Fruit fly (Drosophila melanogaster) whole organism, embryonic: ENCODE data around the gene CG31068.

Experiments
- Aef1 ChIP-seq: fragments of 200-800 bp; sonication (Bioruptor generic); IDR thresholded peaks from 3 replicates; pipeline ENCODE4 v1.3.6; 2022; ENCODE audit warnings: missing biosample characterization, missing genetic modification characterization
- Asciz ChIP-seq: fragments of 200-800 bp; sonication (Bioruptor generic); optimal IDR thresholded peaks from 2 replicates; lab custom pipeline; 2017; ENCODE audit warnings: missing biosample characterization, mild to moderate bottlenecking, missing genetic modification characterization, missing genetic modification reagents
- Atf3 ChIP-seq: fragments of 200-800 bp; sonication (Bioruptor generic); optimal IDR thresholded peaks from 3 replicates; lab custom pipeline; 2016; ENCODE audit warnings: missing biosample characterization, missing genetic modification characterization
- Bdp1 ChIP-seq: fragments of 200-800 bp; sonication (Bioruptor generic); optimal IDR thresholded peaks from 3 replicates; lab custom pipeline; 2016; ENCODE audit warnings: missing biosample characterization, missing genetic modification characterization
- CG11696 ChIP-seq: fragments of 200-800 bp; sonication (Bioruptor generic); IDR thresholded peaks from 2 replicates; pipeline ENCODE4 v1.3.6; 2022; ENCODE audit warnings: missing biosample characterization, missing genetic modification characterization
- CG13287 ChIP-seq: fragments of 200-800 bp; sonication (Bioruptor generic); IDR thresholded peaks from 2 replicates; pipeline ENCODE4 v1.3.6; 2022; ENCODE audit warnings: missing biosample characterization, missing genetic modification characterization; ENCODE audit not compliant: partially characterized antibody
- CG14667 ChIP-seq: fragments of 200-800 bp; sonication (Bioruptor generic); IDR thresholded peaks from 2 replicates; pipeline ENCODE4 v1.3.6; 2022; ENCODE audit warnings: missing biosample characterization, missing genetic modification characterization
- CG15479 ChIP-seq: fragments of 200-800 bp; sonication (Bioruptor generic); optimal IDR thresholded peaks from 3 replicates; lab custom pipeline; 2019; ENCODE audit warnings: missing biosample characterization, mild to moderate bottlenecking, missing genetic modification characterization, moderate library complexity
- CG2116 ChIP-seq: fragments of 200-800 bp; sonication (Bioruptor generic); optimal IDR thresholded peaks from 3 replicates; lab custom pipeline; 2018; ENCODE audit warnings: missing biosample characterization, mild to moderate bottlenecking, missing genetic modification characterization
- CG2712 ChIP-seq: fragments of 200-800 bp; optimal IDR thresholded peaks from 3 replicates; lab custom pipeline; 2019; ENCODE audit warnings: missing biosample characterization, mild to moderate bottlenecking, missing genetic modification characterization, moderate library complexity
- CG2875 ChIP-seq: fragments of 200-800 bp; sonication (Bioruptor generic); optimal IDR thresholded peaks from 2 replicates; lab custom pipeline; 2017; ENCODE audit warnings: missing biosample characterization, mild to moderate bottlenecking, missing genetic modification characterization, missing genetic modification reagents
- CG32772 ChIP-seq: fragments of 200-800 bp; sonication (Bioruptor generic); IDR thresholded peaks from 2 replicates; pipeline ENCODE4 v1.3.6; 2022; ENCODE audit warnings: missing biosample characterization, missing genetic modification characterization
- CG42726 ChIP-seq: fragments of 200-800 bp; sonication (Bioruptor generic); IDR thresholded peaks from 2 replicates; pipeline ENCODE4 v1.3.6; 2022; ENCODE audit warnings: missing biosample characterization, missing genetic modification characterization; ENCODE audit not compliant: partially characterized antibody
- CG4707 ChIP-seq: fragments of 200-800 bp; sonication (Bioruptor generic); optimal IDR thresholded peaks from 2 replicates; lab custom pipeline; 2018; ENCODE audit warnings: missing biosample characterization, mild to moderate bottlenecking, missing genetic modification characterization, moderate library complexity
- CG4820 ChIP-seq: fragments of 200-800 bp; sonication (Bioruptor generic); optimal IDR thresholded peaks from 3 replicates; lab custom pipeline; 2016; ENCODE audit warnings: missing biosample characterization, missing genetic modification characterization
- CG6272 ChIP-seq: fragments of 200-800 bp; sonication (Bioruptor generic); IDR thresholded peaks from 2 replicates; pipeline ENCODE4 v1.3.6; 2022; ENCODE audit warnings: missing biosample characterization, missing genetic modification characterization
- CG7556 ChIP-seq: fragments of 200-800 bp; sonication (Bioruptor generic); optimal IDR thresholded peaks from 2 replicates; lab custom pipeline; 2017; ENCODE audit warnings: missing biosample characterization, mild to moderate bottlenecking, missing genetic modification characterization
- CG8089 ChIP-seq: fragments of 200-800 bp; sonication (Bioruptor generic); optimal IDR thresholded peaks from 3 replicates; lab custom pipeline; 2016; ENCODE audit warnings: missing biosample characterization, missing genetic modification characterization
- CoRest ChIP-seq: fragments of 200-800 bp; sonication (Bioruptor generic); optimal IDR thresholded peaks from 3 replicates; lab custom pipeline; 2018; ENCODE audit warnings: missing biosample characterization, mild to moderate bottlenecking, missing genetic modification characterization, moderate library complexity
- Dad ChIP-seq: fragments of 200-800 bp; sonication (Bioruptor generic); optimal IDR thresholded peaks from 3 replicates; lab custom pipeline; 2016; ENCODE audit warnings: missing biosample characterization, missing genetic modification characterization
- Dbx ChIP-seq: fragments of 200-800 bp; sonication (Bioruptor generic); IDR thresholded peaks from 3 replicates; pipeline ENCODE4 v1.3.6; 2022; ENCODE audit warnings: missing biosample characterization, missing genetic modification characterization
- Dfd ChIP-seq, 2 experiments: fragments of >200 bp; optimal IDR thresholded peaks; 2 replicates each; lab custom pipeline; 2017; ENCODE audit warnings: missing biosample characterization in 2 of 2, missing genetic modification characterization in 2 of 2
- Dp ChIP-seq: fragments of 200-800 bp; sonication (Bioruptor generic); optimal IDR thresholded peaks from 2 replicates; lab custom pipeline; 2018; ENCODE audit warnings: missing biosample characterization, mild to moderate bottlenecking, missing genetic modification characterization, moderate library complexity
- Opbp ChIP-seq: fragments of 200-800 bp; sonication (Bioruptor generic); IDR thresholded peaks from 3 replicates; pipeline ENCODE4 v1.3.6; 2022; ENCODE audit warnings: missing biosample characterization, missing genetic modification characterization; ENCODE audit not compliant: partially characterized antibody
- Ptx1 ChIP-seq: fragments of 200-800 bp; sonication (Bioruptor generic); IDR thresholded peaks from 2 replicates; pipeline ENCODE4 v1.3.6; 2022; ENCODE audit warnings: missing biosample characterization, missing genetic modification characterization
- Tbp ChIP-seq: fragments of >200 bp; optimal IDR thresholded peaks from 2 replicates; lab custom pipeline; 2018; ENCODE audit warnings: missing biosample characterization, missing genetic modification characterization
- cato ChIP-seq: fragments of 200-800 bp; sonication (Bioruptor generic); optimal IDR thresholded peaks from 2 replicates; lab custom pipeline; 2016; ENCODE audit warnings: missing biosample characterization, missing genetic modification characterization, borderline replicate concordance
- croc ChIP-seq: fragments of 200-800 bp; sonication (Bioruptor generic); conservative IDR thresholded peaks from 3 replicates; pipeline ENCODE4 v1.3.6; 2022; ENCODE audit warnings: missing biosample characterization, missing genetic modification characterization
- cwo ChIP-seq: fragments of 200-800 bp; sonication (Bioruptor generic); optimal IDR thresholded peaks from 3 replicates; lab custom pipeline; 2017; ENCODE audit warnings: missing biosample characterization, missing genetic modification characterization, mild to moderate bottlenecking, moderate library complexity, missing genetic modification reagents
- dm ChIP-seq: fragments of 200-800 bp; sonication (Bioruptor generic); optimal IDR thresholded peaks from 3 replicates; lab custom pipeline; 2016; ENCODE audit warnings: missing biosample characterization, missing genetic modification characterization
- esg ChIP-seq: fragments of 200-800 bp; sonication (Bioruptor generic); conservative IDR thresholded peaks from 2 replicates; pipeline ENCODE4 v1.3.6; 2022; ENCODE audit warnings: missing biosample characterization, missing genetic modification characterization
- gsb ChIP-seq: fragments of 200-800 bp; sonication (Bioruptor generic); IDR thresholded peaks from 2 replicates; pipeline ENCODE4 v1.3.6; 2022; ENCODE audit warnings: missing biosample characterization, missing genetic modification characterization
- h ChIP-seq: fragments of >200 bp; optimal IDR thresholded peaks from 2 replicates; lab custom pipeline; 2017
- ind ChIP-seq: fragments of 200-800 bp; sonication (Bioruptor generic); optimal IDR thresholded peaks from 3 replicates; lab custom pipeline; 2016; ENCODE audit warnings: missing biosample characterization, missing genetic modification characterization
- insv ChIP-seq, 2 experiments: fragments of 200-800 bp; sonication (Bioruptor generic); optimal IDR thresholded peaks; 3 replicates each; lab custom pipeline; 2016 to 2018; ENCODE audit warnings: missing biosample characterization in 2 of 2, missing genetic modification characterization in 2 of 2
- nmo ChIP-seq: fragments of 200-800 bp; sonication (Bioruptor generic); optimal IDR thresholded peaks from 2 replicates; lab custom pipeline; 2018; ENCODE audit warnings: missing biosample characterization, mild to moderate bottlenecking, missing genetic modification characterization, moderate library complexity
- org-1 ChIP-seq: fragments of 200-800 bp; sonication (Bioruptor generic); optimal IDR thresholded peaks from 2 replicates; lab custom pipeline; 2017; ENCODE audit warnings: missing biosample characterization, missing genetic modification characterization
- otp ChIP-seq: fragments of 200-800 bp; sonication (Bioruptor generic); IDR thresholded peaks from 3 replicates; pipeline ENCODE4, ENCODE4 v1.3.6; 2022; ENCODE audit warnings: missing biosample characterization, missing genetic modification characterization
- pb ChIP-seq: fragments of 200-800 bp; sonication (Bioruptor generic); optimal IDR thresholded peaks from 3 replicates; lab custom pipeline; 2016; ENCODE audit warnings: missing biosample characterization, missing genetic modification characterization
- psq ChIP-seq: fragments of 200-800 bp; sonication (Bioruptor generic); optimal IDR thresholded peaks from 2 replicates; lab custom pipeline; 2017; ENCODE audit warnings: missing biosample characterization, missing genetic modification characterization
- slbo ChIP-seq: fragments of 200-800 bp; sonication (Bioruptor generic); IDR thresholded peaks from 2 replicates; pipeline ENCODE4 v1.3.6; 2022; ENCODE audit warnings: missing biosample characterization, missing genetic modification characterization
- slp2 ChIP-seq: fragments of 200-800 bp; sonication (Bioruptor generic); optimal IDR thresholded peaks from 2 replicates; lab custom pipeline; 2016; ENCODE audit warnings: missing biosample characterization, missing genetic modification characterization
- so ChIP-seq: fragments of 200-800 bp; sonication (Bioruptor generic); IDR thresholded peaks from 3 replicates; pipeline ENCODE4 v1.3.6; 2022; ENCODE audit warnings: missing biosample characterization, missing genetic modification characterization
- trem ChIP-seq: fragments of 200-800 bp; optimal IDR thresholded peaks from 3 replicates; lab custom pipeline; 2019; ENCODE audit warnings: missing biosample characterization, mild to moderate bottlenecking, missing genetic modification characterization, moderate library complexity
- unc-4 ChIP-seq: fragments of 200-800 bp; sonication (Bioruptor generic); IDR thresholded peaks from 2 replicates; pipeline ENCODE4 v1.3.6; 2022; ENCODE audit warnings: missing biosample characterization, missing genetic modification characterization; ENCODE audit not compliant: partially characterized antibody
- vfl ChIP-seq: fragments of 200-800 bp; sonication (Bioruptor generic); optimal IDR thresholded peaks from 2 replicates; lab custom pipeline; 2016; ENCODE audit warnings: missing biosample characterization, missing genetic modification characterization
- vnd ChIP-seq: fragments of 200-800 bp; sonication (Bioruptor generic); IDR thresholded peaks from 3 replicates; pipeline ENCODE4 v1.3.6; 2022; ENCODE audit warnings: missing biosample characterization, missing genetic modification characterization; ENCODE audit not compliant: partially characterized antibody
- vvl ChIP-seq: fragments of 200-800 bp; sonication (Bioruptor generic); IDR thresholded peaks from 2 replicates; pipeline ENCODE4 v1.3.6; 2022; ENCODE audit warnings: missing biosample characterization, missing genetic modification characterization
- z ChIP-seq: fragments of 200-800 bp; sonication (Bioruptor generic); IDR thresholded peaks from 3 replicates; pipeline ENCODE4 v1.3.6; 2022; ENCODE audit warnings: missing biosample characterization, missing genetic modification characterization

CG31068 gene

DNA sequence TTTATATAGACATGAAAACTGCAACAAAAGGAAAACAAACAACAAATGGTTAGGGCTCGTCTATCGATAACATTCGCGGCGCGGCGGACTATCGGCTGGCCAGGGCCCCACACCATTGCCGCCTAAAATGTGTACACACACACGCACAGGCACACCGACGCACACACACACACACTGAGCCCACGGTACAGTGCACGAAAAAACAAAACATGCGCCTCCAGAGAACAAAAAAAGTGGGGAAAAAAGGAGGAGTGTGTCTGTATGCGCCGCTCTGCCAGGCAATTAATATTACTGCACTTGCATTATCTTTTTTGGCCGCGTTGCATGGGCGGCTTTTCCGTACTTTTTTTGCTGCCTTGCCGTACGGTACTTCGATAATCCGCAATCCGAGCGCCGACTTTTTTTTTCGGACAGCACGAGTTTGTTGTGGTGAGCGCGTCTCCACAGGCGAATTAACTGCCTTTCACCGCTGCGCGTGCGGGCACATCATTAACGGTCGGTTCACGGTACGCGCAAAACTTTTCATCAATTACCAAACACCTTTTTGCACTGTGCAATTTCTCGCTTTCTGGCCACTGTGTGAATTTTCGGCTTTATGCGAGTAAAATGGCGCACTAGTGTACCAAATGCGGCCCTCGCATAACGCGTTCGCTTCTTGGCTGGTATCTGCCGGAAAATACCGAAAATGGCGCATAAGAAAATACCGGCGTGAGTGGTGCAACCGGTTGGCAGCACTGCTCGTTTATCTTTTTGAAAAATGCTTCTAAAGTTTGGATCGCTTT, 30.1 kb downstream of the CG31068 start, which contains the start of gene woc (continued):
- TF ChIP-seq nmo (GFP tag; lab: Kevin White, UChicago) (peak; percentile 48), vfl (GFP tag; lab: Kevin White, UChicago) (peak; percentile 52), CG11696 (peak; percentile 26; the same call in 1 of the 2 replicates), slbo (GFP tag; lab: Robert Waterston, UW) (peak; percentile 78), cwo (GFP tag; lab: Kevin White, UChicago) (peak; percentile 57), Opbp (GFP tag; lab: Robert Waterston, UW) (peak; percentile 83), Atf3 (no peak), Dfd (GFP tag; optimal IDR thresholded peaks at IDR 0.05; lab: Kevin White, UChicago) (no peak), insv (GFP tag; optimal IDR thresholded peaks at IDR 0.05; lab: Kevin White, UChicago) (peak in 1 of 2 experiments; percentile 23), CG8089 (no peak), slp2 (GFP tag; lab: Kevin White, UChicago) (peak; percentile 32), CG2875 (GFP tag; lab: Kevin White, UChicago) (no peak), gsb (GFP tag; lab: Robert Waterston, UW) (no peak), Dad (no peak), psq (GFP tag; lab: Kevin White, UChicago) (no peak), org-1 (GFP tag; lab: Kevin White, UChicago) (peak; percentile 9), CG6272 (GFP tag; lab: Robert Waterston, UW) (0 out of 2 replicates have a peak, but pooled peaks have one; percentile 38), CG42726 (GFP tag; lab: Robert Waterston, UW) (peak; percentile 74; the same call in 1 of the 2 replicates), CG7556 (GFP tag; lab: Kevin White, UChicago) (peak; percentile 66), trem (tag; lab: Kevin White, UChicago) (peak; percentile 99), CG13287 (peak; percentile 87), CoRest (tag; lab: Kevin White, UChicago) (peak; percentile 51), Bdp1 (GFP tag; lab: Kevin White, UChicago) (peak; percentile 46), Dp (GFP tag; lab: Kevin White, UChicago) (peak; percentile 76), cato (GFP tag; lab: Kevin White, UChicago) (no peak), esg (peak; percentile 34; the same call in 1 of the 2 replicates), CG4707 (no peak), z (GFP tag; lab: Robert Waterston, UW) (no peak), otp (GFP tag; lab: Robert Waterston, UW) (no peak; the same call in 2 of the 3 replicates), CG2116 (peak; percentile 63), CG4820 (GFP tag; lab: Kevin White, UChicago) (no peak), unc-4 (GFP tag; lab: Robert Waterston, UW) (peak; percentile 81), croc (GFP tag; lab: Robert Waterston, UW) (no peak), Tbp (no peak), CG32772 (GFP tag; lab: Robert Waterston, UW) (peak; percentile 68), Aef1 (GFP tag; lab: Robert Waterston, UW) (peak; percentile 57; the same call in 2 of the 3 replicates), vvl (GFP tag; lab: Robert Waterston, UW) (peak; percentile 45), h (lab: Kevin White, UChicago) (peak; percentile 35), CG14667 (GFP tag; lab: Robert Waterston, UW) (no peak), Ptx1 (GFP tag; lab: Robert Waterston, UW) (peak; percentile 50), vnd (GFP tag; lab: Robert Waterston, UW) (peak; percentile 80), pb (GFP tag; lab: Kevin White, UChicago) (peak; percentile 43), Dbx (GFP tag; lab: Robert Waterston, UW) (peak; percentile 68), Asciz (GFP tag; lab: Kevin White, UChicago) (no peak), dm (GFP tag; lab: Kevin White, UChicago) (peak; percentile 70), CG15479 (peak; percentile 85), so (GFP tag; lab: Robert Waterston, UW) (peak; percentile 28; the same call in 1 of the 3 replicates), ind (GFP tag; lab: Kevin White, UChicago) (peak; percentile 60), CG2712 (no peak)
